Worm (Caenorhabditis elegans) whole organism, L1 larva: ENCODE measurements around the gene F58B4.2.
A peak's percentile ranks its signal among the peaks of the same experiment; 100 is the strongest.

ENCODE experiments used
- C04F5.9 ChIP-seq: sonication (generic microtip); optimal IDR thresholded peaks from 2 replicates; lab custom pipeline; 2016; ENCODE audit warnings: missing genetic modification characterization, missing compliant biosample characterization
- C16A3.4 ChIP-seq: fragments of 150-350 bp; optimal IDR thresholded peaks from 2 replicates; lab custom pipeline; 2014; ENCODE audit warnings: missing biosample characterization, missing genetic modification characterization
- C34B4.2 ChIP-seq: sonication (generic microtip); optimal IDR thresholded peaks from 2 replicates; lab custom pipeline; 2017; ENCODE audit warnings: mild to moderate bottlenecking, missing genetic modification characterization, missing compliant biosample characterization
- F16B12.6 ChIP-seq: fragments of 150-350 bp; optimal IDR thresholded peaks from 2 replicates; lab custom pipeline; 2014; ENCODE audit warnings: missing biosample characterization, missing genetic modification characterization
- Y116A8C.19 ChIP-seq: sonication (generic microtip); optimal IDR thresholded peaks from 2 replicates; lab custom pipeline; 2016; ENCODE audit warnings: missing compliant biosample characterization, missing genetic modification characterization, borderline replicate concordance
- aha-1 ChIP-seq: fragments of 150-350 bp; optimal IDR thresholded peaks from 2 replicates; lab custom pipeline; 2014; ENCODE audit warnings: missing biosample characterization, missing genetic modification characterization
- alr-1 ChIP-seq: fragments of 200-800 bp; sonication (Bioruptor generic); optimal IDR thresholded peaks from 2 replicates; lab custom pipeline; 2018; ENCODE audit warnings: borderline replicate concordance, mild to moderate bottlenecking, missing genetic modification characterization, missing compliant biosample characterization
- aly-2 ChIP-seq: fragments of 150-350 bp; optimal IDR thresholded peaks from 2 replicates; lab custom pipeline; 2014; ENCODE audit warnings: missing biosample characterization, missing genetic modification characterization
- blmp-1 ChIP-seq: fragments of 150-350 bp; optimal IDR thresholded peaks from 2 replicates; lab custom pipeline; 2014; ENCODE audit warnings: missing biosample characterization, missing genetic modification characterization
- ceh-63 ChIP-seq: fragments of 200-800 bp; sonication (Bioruptor generic); optimal IDR thresholded peaks from 2 replicates; lab custom pipeline; 2018; ENCODE audit warnings: mild to moderate bottlenecking, missing genetic modification characterization, missing compliant biosample characterization
- ceh-8 ChIP-seq: fragments of 200-800 bp; sonication (Bioruptor generic); optimal IDR thresholded peaks from 2 replicates; lab custom pipeline; 2018; ENCODE audit warnings: mild to moderate bottlenecking, missing genetic modification characterization, moderate library complexity, missing compliant biosample characterization
- ceh-82 ChIP-seq, 3 experiments: fragments of 150-350 bp in 1 of 3; sonication (generic microtip) in 2 of 3; optimal IDR thresholded peaks; 2 replicates each; lab custom pipeline; 2014 to 2017; ENCODE audit warnings: missing biosample characterization in 3 of 3, missing genetic modification characterization in 3 of 3
- ceh-88 ChIP-seq: fragments of 200-800 bp; sonication (Bioruptor generic); IDR thresholded peaks from 2 replicates; pipeline ENCODE4 v1.3.6; 2022; ENCODE audit warnings: missing genetic modification characterization, missing compliant biosample characterization
- ceh-90 ChIP-seq: sonication (generic microtip); optimal IDR thresholded peaks from 2 replicates; lab custom pipeline; 2016; ENCODE audit warnings: missing genetic modification characterization, missing compliant biosample characterization
- ces-1 ChIP-seq: fragments of 150-350 bp; optimal IDR thresholded peaks from 2 replicates; lab custom pipeline; 2014; ENCODE audit warnings: missing biosample characterization, missing genetic modification reagents, missing genetic modification characterization
- dpl-1 ChIP-seq, 3 experiments: fragments of 150-350 bp in 2 of 3; sonication (generic microtip) in 1 of 3; optimal IDR thresholded peaks; 2 replicates each; lab custom pipeline; 2014 to 2017; ENCODE audit warnings: missing biosample characterization in 3 of 3, missing genetic modification characterization in 3 of 3, missing genetic modification reagents in 3 of 3
- dsc-1 ChIP-seq: sonication (generic microtip); optimal IDR thresholded peaks from 2 replicates; lab custom pipeline; 2016; ENCODE audit warnings: mild to moderate bottlenecking, missing genetic modification characterization, missing compliant biosample characterization
- efl-1 ChIP-seq, 4 experiments: fragments of 150-350 bp; optimal IDR thresholded peaks in 3 of 4; peaks in 1 of 4; 1 replicate in 1 of 4; 2 replicates in 3 of 4; lab custom pipeline; 2014; ENCODE audit warnings: missing biosample characterization in 2 of 4, missing genetic modification characterization in 2 of 4, missing genetic modification reagents in 2 of 4
- efl-3 ChIP-seq: fragments of 200-800 bp; sonication (Bioruptor generic); optimal IDR thresholded peaks from 2 replicates; lab custom pipeline; 2018; ENCODE audit warnings: mild to moderate bottlenecking, missing genetic modification characterization, missing compliant biosample characterization
- egl-27 ChIP-seq, 2 experiments: fragments of 150-350 bp in 1 of 2; sonication (generic microtip); optimal IDR thresholded peaks; 3 replicates each; lab custom pipeline; 2017 to 2018; ENCODE audit warnings: missing biosample characterization in 2 of 2, missing genetic modification characterization in 2 of 2, missing genetic modification reagents in 2 of 2
- elt-3 ChIP-seq, 6 experiments: fragments of 150-350 bp in 1 of 6; sonication (generic microtip); optimal IDR thresholded peaks; 2 replicates each; lab custom pipeline; 2017 to 2018; ENCODE audit warnings: missing biosample characterization in 6 of 6, missing genetic modification characterization in 6 of 6, inconsistent platforms in 1 of 6
- fkh-10 ChIP-seq: sonication (generic microtip); optimal IDR thresholded peaks from 2 replicates; lab custom pipeline; 2017; ENCODE audit warnings: missing biosample characterization, missing genetic modification reagents, missing genetic modification characterization
- fkh-4 ChIP-seq: sonication (generic microtip); optimal IDR thresholded peaks from 2 replicates; lab custom pipeline; 2016; ENCODE audit warnings: missing compliant biosample characterization, missing genetic modification characterization, borderline replicate concordance
- fos-1 ChIP-seq: fragments of 150-350 bp; optimal IDR thresholded peaks from 2 replicates; lab custom pipeline; 2014; ENCODE audit warnings: missing biosample characterization, missing genetic modification characterization
- grh-1 ChIP-seq: fragments of 200-800 bp; sonication (Bioruptor generic); IDR thresholded peaks from 2 replicates; pipeline ENCODE4 v1.3.6; 2022; ENCODE audit warnings: missing genetic modification reagents, missing genetic modification characterization, missing compliant biosample characterization
- hlh-4 ChIP-seq: sonication (generic microtip); optimal IDR thresholded peaks from 2 replicates; lab custom pipeline; 2016; ENCODE audit warnings: mild to moderate bottlenecking, missing genetic modification characterization, missing compliant biosample characterization
- hpl-2 ChIP-seq: fragments of 150-350 bp; optimal IDR thresholded peaks from 2 replicates; lab custom pipeline; 2014; ENCODE audit warnings: missing biosample characterization, missing genetic modification reagents, missing genetic modification characterization
- irx-1 ChIP-seq: sonication (generic microtip); optimal IDR thresholded peaks from 2 replicates; lab custom pipeline; 2016; ENCODE audit warnings: missing genetic modification characterization, missing compliant biosample characterization
- lin-14 ChIP-seq: fragments of 200-800 bp; sonication (Bioruptor generic); optimal IDR thresholded peaks from 2 replicates; lab custom pipeline; 2018; ENCODE audit warnings: mild to moderate bottlenecking, missing genetic modification characterization, moderate library complexity, missing compliant biosample characterization
- lin-15B ChIP-seq: fragments of 150-350 bp; sonication (generic microtip); optimal IDR thresholded peaks from 3 replicates; lab custom pipeline; 2014; ENCODE audit warnings: missing biosample characterization, missing genetic modification characterization
- lin-39 ChIP-seq: fragments of 150-350 bp; optimal IDR thresholded peaks from 2 replicates; lab custom pipeline; 2014; ENCODE audit warnings: missing biosample characterization, missing genetic modification reagents, missing genetic modification characterization
- mef-2 ChIP-seq: fragments of 150-350 bp; optimal IDR thresholded peaks from 2 replicates; lab custom pipeline; 2014; ENCODE audit warnings: missing biosample characterization, missing genetic modification characterization
- nhr-12 ChIP-seq: sonication (generic microtip); optimal IDR thresholded peaks from 2 replicates; lab custom pipeline; 2017; ENCODE audit warnings: missing biosample characterization, missing genetic modification characterization
- nhr-19 ChIP-seq: fragments of 200-800 bp; sonication (Bioruptor generic); conservative IDR thresholded peaks from 2 replicates; pipeline ENCODE4 v1.3.6; 2022; ENCODE audit warnings: missing genetic modification characterization, missing compliant biosample characterization
- nhr-20 ChIP-seq: sonication (generic microtip); optimal IDR thresholded peaks from 2 replicates; lab custom pipeline; 2016; ENCODE audit warnings: mild to moderate bottlenecking, missing genetic modification characterization, missing compliant biosample characterization
- nhr-237 ChIP-seq: fragments of 150-350 bp; optimal IDR thresholded peaks from 2 replicates; lab custom pipeline; 2014; ENCODE audit warnings: missing biosample characterization, missing genetic modification characterization
- nhr-28 ChIP-seq: fragments of 150-350 bp; optimal IDR thresholded peaks from 2 replicates; lab custom pipeline; 2014; ENCODE audit warnings: missing biosample characterization, missing genetic modification characterization
- nhr-47 ChIP-seq: sonication (generic microtip); optimal IDR thresholded peaks from 2 replicates; lab custom pipeline; 2016; ENCODE audit warnings: mild to moderate bottlenecking, missing genetic modification characterization, moderate library complexity, missing compliant biosample characterization
- nhr-71 ChIP-seq: sonication (generic microtip); optimal IDR thresholded peaks from 2 replicates; lab custom pipeline; 2016; ENCODE audit warnings: mild to moderate bottlenecking, missing genetic modification characterization, moderate library complexity, missing compliant biosample characterization
- nhr-76 ChIP-seq: sonication (generic microtip); optimal IDR thresholded peaks from 2 replicates; lab custom pipeline; 2017; ENCODE audit warnings: missing biosample characterization, missing genetic modification characterization
- nhr-84 ChIP-seq: sonication (generic microtip); optimal IDR thresholded peaks from 2 replicates; lab custom pipeline; 2017; ENCODE audit warnings: missing biosample characterization, missing genetic modification characterization
- nhr-85 ChIP-seq: sonication (generic microtip); peaks from one replicate; lab custom pipeline; 2016; ENCODE audit warnings: missing genetic modification characterization, inconsistent platforms, missing compliant biosample characterization
- nhr-90 ChIP-seq: sonication (generic microtip); optimal IDR thresholded peaks from 2 replicates; lab custom pipeline; 2016; ENCODE audit warnings: mild to moderate bottlenecking, missing genetic modification characterization, missing compliant biosample characterization; ENCODE audit not compliant: poor library complexity
- pag-3 ChIP-seq: sonication (generic microtip); optimal IDR thresholded peaks from 2 replicates; lab custom pipeline; 2017; ENCODE audit warnings: missing genetic modification characterization, mild to moderate bottlenecking, missing compliant biosample characterization, antibody characterized with exemption, borderline replicate concordance; ENCODE audit not compliant: insufficient read depth
- pax-3 ChIP-seq: fragments of 200-800 bp; sonication (Bioruptor generic); optimal IDR thresholded peaks from 2 replicates; lab custom pipeline; 2018; ENCODE audit warnings: mild to moderate bottlenecking, missing genetic modification characterization, moderate library complexity, missing compliant biosample characterization
- snu-23 ChIP-seq: sonication (generic microtip); optimal IDR thresholded peaks from 2 replicates; lab custom pipeline; 2016; ENCODE audit warnings: missing genetic modification characterization, missing compliant biosample characterization
- sptf-1 ChIP-seq: fragments of 150-350 bp; optimal IDR thresholded peaks from 2 replicates; lab custom pipeline; 2014; ENCODE audit warnings: missing biosample characterization, missing genetic modification characterization
- swsn-7 ChIP-seq: sonication (generic microtip); optimal IDR thresholded peaks from 2 replicates; lab custom pipeline; 2016; ENCODE audit warnings: missing genetic modification characterization, missing compliant biosample characterization
- unc-30 ChIP-seq: sonication (generic microtip); optimal IDR thresholded peaks from 2 replicates; lab custom pipeline; 2017; ENCODE audit warnings: missing biosample characterization, missing genetic modification characterization
- unc-62 ChIP-seq: fragments of 150-350 bp; optimal IDR thresholded peaks from 2 replicates; lab custom pipeline; 2014; ENCODE audit warnings: missing biosample characterization, missing genetic modification reagents, missing genetic modification characterization
- xbp-1 ChIP-seq: sonication (generic microtip); optimal IDR thresholded peaks from 2 replicates; lab custom pipeline; 2016; ENCODE audit warnings: missing genetic modification characterization, missing compliant biosample characterization
- zag-1 ChIP-seq: fragments of 150-350 bp; optimal IDR thresholded peaks from 2 replicates; lab custom pipeline; 2014; ENCODE audit warnings: missing biosample characterization, missing genetic modification characterization
- zip-4 ChIP-seq: fragments of 200-800 bp; sonication (Bioruptor generic); optimal IDR thresholded peaks from 2 replicates; lab custom pipeline; 2018; ENCODE audit warnings: mild to moderate bottlenecking, missing genetic modification characterization, moderate library complexity, missing compliant biosample characterization

F58B4.2 gene

ce11 chrV:10938739-10939138 lies 20.5 kb upstream of the F58B4.2 start, which contains the start of gene F17C11.11:
Gene F17C11.11, minus strand, starts transcription at chrV:10938817.
- TF ChIP-seq C34B4.2 (no peak), lin-14 (GFP tag; lab: Kevin White, UChicago) (peak; percentile 27), snu-23 (GFP tag; lab: Kevin White, UChicago) (no peak), lin-15B (tag; lab: Kevin White, UChicago) (no peak), ceh-88 (GFP tag; lab: Robert Waterston, UW) (no peak), C16A3.4 (tag; lab: Kevin White, UChicago) (no peak), aha-1 (no peak), fos-1 (tag; lab: Kevin White, UChicago) (no peak), Y116A8C.19 (tag; lab: Kevin White, UChicago) (no peak), blmp-1 (tag; lab: Kevin White, UChicago) (no peak), efl-3 (GFP tag; lab: Kevin White, UChicago) (no peak), nhr-20 (tag; lab: Kevin White, UChicago) (peak; percentile 10), elt-3 (tag; optimal IDR thresholded peaks at IDR 0.05; lab: Kevin White, UChicago) (no peak), lin-39 (no peak), hpl-2 (no peak), ceh-8 (GFP tag; lab: Kevin White, UChicago) (no peak), zip-4 (GFP tag; lab: Kevin White, UChicago) (peak; percentile 88), nhr-28 (tag; lab: Kevin White, UChicago) (no peak), xbp-1 (tag; lab: Kevin White, UChicago) (no peak), dsc-1 (tag; lab: Kevin White, UChicago) (no peak), C04F5.9 (tag; lab: Kevin White, UChicago) (no peak), ceh-82 (tag; optimal IDR thresholded peaks at IDR 0.05; lab: Kevin White, UChicago) (no peak), fkh-10 (no peak), swsn-7 (no peak), nhr-76 (no peak), nhr-90 (tag; lab: Kevin White, UChicago) (no peak), irx-1 (tag; lab: Kevin White, UChicago) (no peak), egl-27 (tag; optimal IDR thresholded peaks at IDR 0.05; lab: Kevin White, UChicago) (no peak), ceh-63 (GFP tag; lab: Kevin White, UChicago) (no peak), unc-62 (GFP tag; lab: Kevin White, UChicago) (no peak), alr-1 (tag; lab: Kevin White, UChicago) (no peak), ceh-90 (no peak), grh-1 (no peak), unc-30 (tag; lab: Kevin White, UChicago) (no peak), efl-1 (optimal IDR thresholded peaks at IDR 0.05; lab: Kevin White, UChicago) (no peak), efl-1 (GFP tag; optimal IDR thresholded peaks at IDR 0.05 in 1 of 2; lab: Kevin White, UChicago) (peak; percentile 1 to 17), nhr-84 (tag; lab: Kevin White, UChicago) (no peak), fkh-4 (tag; lab: Kevin White, UChicago) (no peak), aly-2 (tag; lab: Kevin White, UChicago) (no peak), nhr-71 (tag; lab: Kevin White, UChicago) (peak; percentile 48), dpl-1 (GFP tag; optimal IDR thresholded peaks at IDR 0.05; lab: Kevin White, UChicago) (peak in 1 of 3 experiments; percentile 12), nhr-12 (no peak), hlh-4 (tag; lab: Kevin White, UChicago) (no peak), mef-2 (tag; lab: Kevin White, UChicago) (no peak), nhr-237 (tag; lab: Kevin White, UChicago) (no peak), pag-3 (tag; lab: Kevin White, UChicago) (no peak), sptf-1 (no peak), nhr-19 (GFP tag; lab: Robert Waterston, UW) (no peak), nhr-85 (tag; lab: Kevin White, UChicago) (no peak), pax-3 (tag; lab: Kevin White, UChicago) (no peak), nhr-47 (tag; lab: Kevin White, UChicago) (no peak), F16B12.6 (tag; lab: Kevin White, UChicago) (no peak), ces-1 (no peak), zag-1 (tag; lab: Kevin White, UChicago) (no peak)
